Worm (Caenorhabditis elegans) whole organism, young adult: Measurements from ENCODE around the gene K03B4.9.

Experiments used
- B0035.1 ChIP-seq: sonication (generic microtip); optimal IDR thresholded peaks from 2 replicates; lab custom pipeline; 2016; ENCODE audit warnings: missing genetic modification characterization, mild to moderate bottlenecking, missing compliant biosample characterization, missing genotype, missing genetic modification reagents
- ama-1 ChIP-seq, 3 experiments: fragments of 150-350 bp in 1 of 3; sonication (generic microtip) in 2 of 3; optimal IDR thresholded peaks; 2 replicates each; lab custom pipeline; 2014 to 2018; ENCODE audit warnings: missing biosample characterization in 2 of 3, missing genetic modification characterization in 2 of 3, missing genetic modification reagents in 2 of 3
- ceh-40 ChIP-seq: fragments of 200-800 bp; sonication (Bioruptor generic); IDR thresholded peaks from 2 replicates; pipeline ENCODE4 v1.3.6; 2022; ENCODE audit warnings: missing genetic modification characterization, missing compliant biosample characterization
- dpl-1 ChIP-seq: fragments of 150-350 bp; optimal IDR thresholded peaks from 2 replicates; lab custom pipeline; 2014; ENCODE audit warnings: missing biosample characterization, missing genetic modification reagents, missing genetic modification characterization
- efl-1 ChIP-seq: fragments of 150-350 bp; optimal IDR thresholded peaks from 2 replicates; lab custom pipeline; 2014; ENCODE audit warnings: missing biosample characterization, missing genetic modification reagents, missing genetic modification characterization
- egl-18 ChIP-seq: fragments of 200-800 bp; sonication (Bioruptor generic); IDR thresholded peaks from 2 replicates; pipeline ENCODE4 v1.3.6; 2022; ENCODE audit warnings: missing genetic modification reagents, missing genetic modification characterization, missing compliant biosample characterization
- him-1 ChIP-seq: sonication (generic microtip); optimal IDR thresholded peaks from 2 replicates; lab custom pipeline; 2016; ENCODE audit warnings: missing genotype, missing genetic modification reagents, missing genetic modification characterization, missing compliant biosample characterization
- madf-3 ChIP-seq: fragments of 200-800 bp; sonication (Bioruptor generic); IDR thresholded peaks from 2 replicates; pipeline ENCODE4 v1.3.6; 2022; ENCODE audit warnings: missing genetic modification reagents, missing genetic modification characterization, missing compliant biosample characterization
- nfyb-1 ChIP-seq: fragments of 200-800 bp; sonication (Bioruptor generic); IDR thresholded peaks from 2 replicates; pipeline ENCODE4 v1.3.6; 2022; ENCODE audit warnings: missing genetic modification reagents, missing genetic modification characterization, missing compliant biosample characterization
- rcor-1 ChIP-seq: fragments of 200-800 bp; sonication (Bioruptor generic); IDR thresholded peaks from 2 replicates; pipeline ENCODE4 v1.3.6; 2022; ENCODE audit warnings: missing genetic modification reagents, missing genetic modification characterization, missing compliant biosample characterization
- unc-62 ChIP-seq: fragments of 150-350 bp; optimal IDR thresholded peaks from 2 replicates; lab custom pipeline; 2014; ENCODE audit warnings: missing biosample characterization, missing genetic modification reagents, missing genetic modification characterization

ce11 chrV:4628517-4628930 is 43.9 kb downstream of the K03B4.9 start, which contains the start of gene pmt-2:
- TF ChIP-seq him-1 (no peak), rcor-1 (no peak), ama-1 (optimal IDR thresholded peaks at IDR 0.05; lab: Kevin White, UChicago) (no peak), ama-1 (GFP tag; optimal IDR thresholded peaks at IDR 0.05; lab: Kevin White, UChicago) (no peak), nfyb-1 (GFP tag; lab: Robert Waterston, UW) (no peak; the same call in 1 of the 2 replicates), ceh-40 (GFP tag; lab: Robert Waterston, UW) (no peak), unc-62 (GFP tag; lab: Kevin White, UChicago) (no peak), efl-1 (GFP tag; lab: Kevin White, UChicago) (no peak), madf-3 (GFP tag; lab: Robert Waterston, UW) (0 out of 2 replicates have a peak, but pooled peaks have one; percentile 16), B0035.1 (tag; lab: Kevin White, UChicago) (no peak), dpl-1 (GFP tag; lab: Kevin White, UChicago) (no peak), egl-18 (GFP tag; lab: Robert Waterston, UW) (no peak)
